Worm (Caenorhabditis elegans) whole organism, mixed stage, embryonic: ENCODE measurements around the gene C36C5.14.

ENCODE experiments used
- ceh-83 ChIP-seq: fragments of 200-800 bp; sonication (Bioruptor generic); optimal IDR thresholded peaks from 2 replicates; lab custom pipeline; 2018; ENCODE audit warnings: mild to moderate bottlenecking, missing genetic modification characterization, missing compliant biosample characterization
- drap-1 ChIP-seq: fragments of 200-800 bp; sonication (Bioruptor generic); optimal IDR thresholded peaks from 3 replicates; lab custom pipeline; 2018; ENCODE audit warnings: mild to moderate bottlenecking, missing genetic modification characterization, missing compliant biosample characterization
- elt-3 ChIP-seq: fragments of 150-350 bp; optimal IDR thresholded peaks from 2 replicates; lab custom pipeline; 2014; ENCODE audit warnings: missing biosample characterization, missing genetic modification characterization
- hlh-1 ChIP-seq: fragments of 150-350 bp; optimal IDR thresholded peaks from 2 replicates; lab custom pipeline; 2014; ENCODE audit warnings: missing biosample characterization, missing genetic modification reagents, missing genetic modification characterization
- nhr-12 ChIP-seq: fragments of 150-350 bp; optimal IDR thresholded peaks from 2 replicates; lab custom pipeline; 2014; ENCODE audit warnings: missing biosample characterization, missing genetic modification characterization
- snpc-4 ChIP-seq: fragments of 150-350 bp; optimal IDR thresholded peaks from 2 replicates; lab custom pipeline; 2014; ENCODE audit warnings: missing biosample characterization, missing genetic modification characterization
- tbx-8 ChIP-seq: fragments of 200-800 bp; sonication (Bioruptor generic); optimal IDR thresholded peaks from 2 replicates; lab custom pipeline; 2018; ENCODE audit warnings: mild to moderate bottlenecking, missing genetic modification characterization, moderate library complexity, missing compliant biosample characterization
- unc-39 ChIP-seq: fragments of 150-350 bp; optimal IDR thresholded peaks from 2 replicates; lab custom pipeline; 2014; ENCODE audit warnings: missing biosample characterization, missing genetic modification characterization
- unc-62 ChIP-seq: fragments of 150-350 bp; optimal IDR thresholded peaks from 2 replicates; lab custom pipeline; 2014; ENCODE audit warnings: missing biosample characterization, missing genetic modification reagents, missing genetic modification characterization

DNA sequence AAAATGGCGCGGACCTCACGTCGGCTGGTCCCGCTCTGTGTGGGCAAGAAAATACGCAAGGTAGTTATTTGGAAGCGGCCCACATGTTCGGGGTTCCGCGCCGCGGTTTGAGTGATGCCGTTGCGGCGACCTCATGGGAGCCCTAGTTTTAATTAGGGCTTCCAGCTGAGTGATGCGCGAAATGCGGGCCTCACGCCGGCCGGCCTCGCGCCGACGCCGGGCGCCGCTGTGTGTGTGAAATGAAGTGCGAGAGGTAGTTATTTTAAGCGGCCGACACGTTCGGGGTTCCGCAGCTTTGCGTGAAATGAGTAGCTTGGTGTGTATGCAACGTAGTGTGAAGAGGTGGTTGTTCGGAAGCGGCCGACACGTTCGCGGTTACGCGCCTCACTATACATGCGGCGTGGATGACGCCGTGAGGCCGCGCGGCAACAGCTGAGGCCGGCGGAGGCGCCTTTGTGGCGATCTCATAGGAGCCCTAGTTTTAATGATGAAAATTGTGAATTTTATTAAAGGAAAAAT is 15.4 kb downstream of the C36C5.14 start:
- no peak for TF ChIP-seq ceh-83 (GFP tag; lab: Kevin White, UChicago)
- TF ChIP-seq unc-39 (tag; lab: Kevin White, UChicago): no peak
- TF ChIP-seq snpc-4: no peak
- no peak for TF ChIP-seq unc-62 (GFP tag; lab: Kevin White, UChicago)
- no peak for TF ChIP-seq elt-3
- TF ChIP-seq tbx-8 (GFP tag; lab: Kevin White, UChicago): no peak
- no peak for TF ChIP-seq drap-1
- TF ChIP-seq nhr-12: no peak
- no peak for TF ChIP-seq hlh-1
